Fruit fly (Drosophila melanogaster): ENCODE data around the gene CG13775.
A peak's percentile ranks its signal among the peaks of the same experiment; 100 is the strongest.

DNA sequence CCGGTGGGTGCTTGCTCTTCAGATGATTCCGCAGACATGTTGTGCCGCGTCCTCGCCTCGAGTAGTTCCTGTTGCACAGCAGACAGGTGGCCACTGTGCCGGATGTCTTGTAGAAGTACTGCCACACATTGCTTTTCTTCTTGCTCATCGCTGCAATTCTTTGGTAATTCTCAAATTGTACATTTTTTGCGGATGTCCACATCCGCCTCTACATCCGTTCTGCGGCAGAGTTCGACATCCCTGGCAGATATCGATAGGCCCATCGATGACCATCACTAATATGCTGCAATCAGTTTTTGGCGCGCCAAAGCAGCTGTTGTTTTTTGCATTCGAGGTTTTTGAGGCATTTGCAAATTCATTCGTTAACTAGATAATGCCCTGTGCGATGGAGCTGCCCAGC is at the start of gene CG13775, which contains the start of gene CG3430:
- TF ChIP-seq gro (GFP tag; optimal IDR thresholded peaks at IDR 0.05) (peak; percentile 33), Mad (GFP tag; optimal IDR thresholded peaks at IDR 0.05) (no peak)

All from whole organism, embryonic.